Worm (Caenorhabditis elegans): Measurements from ENCODE around the gene C17F4.3.

DNA sequence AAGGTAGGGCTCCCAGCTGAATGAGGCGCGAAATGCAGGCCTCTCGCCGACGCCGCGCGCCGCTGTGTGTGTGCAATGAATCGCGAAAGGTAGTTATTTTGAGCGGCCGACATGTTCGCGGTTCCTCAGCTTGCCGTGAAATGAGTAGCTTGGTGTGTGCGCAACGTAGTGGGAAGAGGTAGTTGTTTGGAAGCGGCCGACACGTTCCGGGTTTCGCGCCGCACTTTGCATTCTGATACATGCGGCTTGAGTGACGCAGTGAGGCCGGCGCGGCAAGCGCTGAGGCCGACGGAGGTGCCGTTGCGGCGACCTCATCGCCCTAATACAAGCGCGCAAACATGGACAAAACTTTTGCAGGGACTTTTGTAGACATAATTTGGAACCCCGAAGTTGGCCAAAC, 44.6 kb upstream of the C17F4.3 start:
- no peak for TF ChIP-seq ama-1 (optimal IDR thresholded peaks at IDR 0.05)
- TF ChIP-seq nfya-1 (tag; optimal IDR thresholded peaks at IDR 0.05) = no peak
- TF ChIP-seq tbx-2 (tag; optimal IDR thresholded peaks at IDR 0.05) = no peak
- no peak for TF ChIP-seq fkh-6 (tag; optimal IDR thresholded peaks at IDR 0.05)
- no peak for TF ChIP-seq fkh-10 (GFP tag; optimal IDR thresholded peaks at IDR 0.05)
- TF ChIP-seq hlh-30 (tag; optimal IDR thresholded peaks at IDR 0.05; ENCODE audit: insufficient read depth) = no peak
- no peak for TF ChIP-seq unc-3 (GFP tag; conservative IDR thresholded peaks at IDR 0.05)
- no peak for TF ChIP-seq unc-3 (tag; optimal IDR thresholded peaks at IDR 0.05)
- TF ChIP-seq ceh-48 (tag; optimal IDR thresholded peaks at IDR 0.05) = no peak
- TF ChIP-seq ceh-9 (tag; optimal IDR thresholded peaks at IDR 0.05) = no peak
- no peak for TF ChIP-seq nhr-232 (tag; optimal IDR thresholded peaks at IDR 0.05)
- no peak for TF ChIP-seq ceh-2 (tag; optimal IDR thresholded peaks at IDR 0.05)
- TF ChIP-seq elt-2 (tag; optimal IDR thresholded peaks at IDR 0.05) = no peak
- TF ChIP-seq npax-4 (tag; optimal IDR thresholded peaks at IDR 0.05) = no peak
